Fruit fly (Drosophila melanogaster): ENCODE data around the gene CG4362.

- TF ChIP-seq gl (tag; optimal IDR thresholded peaks at IDR 0.05) = no peak
- TF ChIP-seq CG9948 (tag; optimal IDR thresholded peaks at IDR 0.05) = no peak
- TF ChIP-seq D1 (tag; optimal IDR thresholded peaks at IDR 0.05) = no peak
- no peak for TF ChIP-seq CG15710 (tag; optimal IDR thresholded peaks at IDR 0.05)
Observed at dm6 chr3R:20265239-20265846, 42.0 kb downstream of the CG4362 start.

All from whole organism, pupa.